Worm (Caenorhabditis elegans): ENCODE data around the gene C54D10.5.
A peak's percentile ranks its signal among the peaks of the same experiment; 100 is the strongest.

The C54D10.5 gene

ce11 chrV:12413651-12414114, 15.5 kb upstream of the C54D10.5 start, which contains the start of gene cdr-6 (continued):
- TF ChIP-seq zfp-2 (tag; optimal IDR thresholded peaks at IDR 0.05) (no peak), lin-13 (GFP tag; optimal IDR thresholded peaks at IDR 0.05) (no peak), dve-1 (tag; optimal IDR thresholded peaks at IDR 0.05; ENCODE audit: insufficient read depth) (peak; percentile 45), F44E2.7 (GFP tag; IDR thresholded peaks at IDR 0.05) (no peak), Y5F2A.4 (GFP tag; optimal IDR thresholded peaks at IDR 0.05) (no peak), nhr-10 (tag; optimal IDR thresholded peaks at IDR 0.05) (no peak), nhr-102 (tag; optimal IDR thresholded peaks at IDR 0.05) (peak; percentile 34), duxl-1 (tag; optimal IDR thresholded peaks at IDR 0.05; ENCODE audit: poor library complexity) (no peak), nhr-42 (GFP tag; IDR thresholded peaks at IDR 0.05) (no peak), nhr-6 (tag; optimal IDR thresholded peaks at IDR 0.05) (peak; percentile 52), nhr-25 (tag; optimal IDR thresholded peaks at IDR 0.05; ENCODE audit: borderline replicate concordance, insufficient read depth) (no peak), gei-8 (GFP tag; optimal IDR thresholded peaks at IDR 0.05) (no peak), T20F7.1 (GFP tag; optimal IDR thresholded peaks at IDR 0.05) (peak; percentile 18)

ce11 chrV:12414362-12414761, 14.8 kb upstream of the C54D10.5 start:
- TF ChIP-seq daf-16 (GFP tag; optimal IDR thresholded peaks at IDR 0.05) (no peak), daf-16 (tag; optimal IDR thresholded peaks at IDR 0.05) (peak; percentile 65), R02D3.7 (tag; optimal IDR thresholded peaks at IDR 0.05) (no peak), ceh-62 (tag; optimal IDR thresholded peaks at IDR 0.05) (no peak), pqm-1 (tag; optimal IDR thresholded peaks at IDR 0.05) (peak; percentile 55), dve-1 (tag; optimal IDR thresholded peaks at IDR 0.05; ENCODE audit: insufficient read depth) (peak; percentile 26), nhr-28 (tag; optimal IDR thresholded peaks at IDR 0.05) (peak; percentile 16)

- TF ChIP-seq ztf-7 (tag; optimal IDR thresholded peaks at IDR 0.05) = no peak
- TF ChIP-seq dve-1 (tag; optimal IDR thresholded peaks at IDR 0.05; ENCODE audit: insufficient read depth) = peak; percentile 47
- TF ChIP-seq dmd-6 (GFP tag; IDR thresholded peaks at IDR 0.05) = peak; percentile 77
- TF ChIP-seq daf-12 (tag; optimal IDR thresholded peaks at IDR 0.05) = no peak
- no peak for TF ChIP-seq nhr-6 (tag; optimal IDR thresholded peaks at IDR 0.05)
- peak; percentile 23 for TF ChIP-seq nhr-77 (tag; optimal IDR thresholded peaks at IDR 0.05)
- no peak for TF ChIP-seq T26A8.4 (GFP tag; IDR thresholded peaks at IDR 0.05)
- no peak for TF ChIP-seq dpl-1 (GFP tag; optimal IDR thresholded peaks at IDR 0.05)
- TF ChIP-seq daf-16 (GFP tag; optimal IDR thresholded peaks at IDR 0.05) = no peak
- TF ChIP-seq daf-16 (tag; optimal IDR thresholded peaks at IDR 0.05) = peak; percentile 63
- peak; percentile 70 for TF ChIP-seq nhr-28 (tag; optimal IDR thresholded peaks at IDR 0.05)
- no peak for TF ChIP-seq pha-4 (GFP tag; IDR thresholded peaks at IDR 0.05)
- no peak for TF ChIP-seq pha-4 (tag; optimal IDR thresholded peaks at IDR 0.05)
- TF ChIP-seq pqm-1 (tag; optimal IDR thresholded peaks at IDR 0.05) = peak; percentile 61
- TF ChIP-seq hlh-11 (tag; optimal IDR thresholded peaks at IDR 0.05) = no peak
- no peak for TF ChIP-seq ctbp-1 (GFP tag; IDR thresholded peaks at IDR 0.05)
Measured at ce11 chrV:12415656-12416055, 13.5 kb upstream of the C54D10.5 start, which contains the start of gene cdr-2. TSS of gene cdr-2 (minus strand) at chrV:12415709.

- no peak for TF ChIP-seq nhr-10 (tag; optimal IDR thresholded peaks at IDR 0.05)
- TF ChIP-seq nhr-28 (tag; optimal IDR thresholded peaks at IDR 0.05) = no peak
- no peak for TF ChIP-seq dpl-1 (GFP tag; optimal IDR thresholded peaks at IDR 0.05)
- no peak for TF ChIP-seq mxl-2 (GFP tag; conservative IDR thresholded peaks at IDR 0.05)
Measured at ce11 chrV:12417277-12417676, 11.9 kb upstream of the C54D10.5 start, which contains the start of gene cdr-3. TSS of gene cdr-3 (minus strand) at chrV:12417377.

ce11 chrV:12418292-12418691, 10.8 kb upstream of the C54D10.5 start, which contains the start of gene C54D10.3:
TSS of gene C54D10.3 (plus strand) at chrV:12418592.
- TF ChIP-seq unc-62 (GFP tag; optimal IDR thresholded peaks at IDR 0.05 in 1 of 2) (peak in 1 of 2 experiments; percentile 87), unc-62 (tag; optimal IDR thresholded peaks at IDR 0.05) (no peak), lir-3 (tag; optimal IDR thresholded peaks at IDR 0.05) (no peak)

Data from whole organism, L4 larva.